Worm (Caenorhabditis elegans): Measurements from ENCODE around the gene C27D6.11.

DNA sequence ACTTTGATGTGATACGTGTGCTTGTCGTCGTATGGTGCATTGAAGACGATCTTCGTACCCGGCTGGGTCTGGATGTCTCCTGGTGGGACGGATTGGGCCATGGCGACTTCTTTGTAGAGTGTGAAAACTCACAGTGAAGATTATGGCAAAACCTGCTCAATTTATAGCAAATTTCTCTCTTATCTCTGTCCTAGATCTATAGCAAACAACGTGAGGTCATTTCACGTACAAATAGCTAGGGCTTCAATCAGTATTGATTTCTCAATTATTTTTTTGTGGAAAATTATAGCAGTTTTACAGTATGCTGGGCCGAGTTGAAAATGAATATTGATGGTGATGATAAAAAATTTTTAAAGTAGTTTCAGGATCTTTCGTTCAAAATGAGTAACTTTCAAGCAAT is 4.0 kb downstream of the C27D6.11 start, which contains the start of gene msp-45:
- TF ChIP-seq ztf-11 (tag; optimal IDR thresholded peaks at IDR 0.05) (no peak), lin-13 (tag; optimal IDR thresholded peaks at IDR 0.05) (no peak), nhr-237 (tag; optimal IDR thresholded peaks at IDR 0.05) (no peak), sptf-1 (tag; optimal IDR thresholded peaks at IDR 0.05) (no peak), elt-1 (tag; optimal IDR thresholded peaks at IDR 0.05; ENCODE audit: borderline replicate concordance, insufficient read depth) (no peak), zip-8 (tag; optimal IDR thresholded peaks at IDR 0.05) (no peak)

All from whole organism, mixed stage, embryonic.